Worm (Caenorhabditis elegans) whole organism, L2 larva: ENCODE results near the gene B0361.14.

Experiments
- egl-27 ChIP-seq: sonication (generic microtip); optimal IDR thresholded peaks from 3 replicates; lab custom pipeline; 2017; ENCODE audit warnings: missing biosample characterization, missing genetic modification reagents, missing genetic modification characterization
- lin-39 ChIP-seq: fragments of 150-350 bp; optimal IDR thresholded peaks from 2 replicates; lab custom pipeline; 2014; ENCODE audit warnings: missing biosample characterization, missing genetic modification reagents, missing genetic modification characterization
- nhr-23 ChIP-seq: fragments of 150-350 bp; optimal IDR thresholded peaks from 2 replicates; lab custom pipeline; 2014; ENCODE audit warnings: missing biosample characterization, missing genetic modification reagents, missing genetic modification characterization
- unc-62 ChIP-seq: fragments of 150-350 bp; optimal IDR thresholded peaks from 2 replicates; lab custom pipeline; 2014; ENCODE audit warnings: missing biosample characterization, missing genetic modification reagents, missing genetic modification characterization
- zag-1 ChIP-seq: fragments of 150-350 bp; optimal IDR thresholded peaks from 2 replicates; lab custom pipeline; 2014; ENCODE audit warnings: missing biosample characterization, missing genetic modification characterization
- ztf-11 ChIP-seq: sonication (generic microtip); optimal IDR thresholded peaks from 2 replicates; lab custom pipeline; 2017; ENCODE audit warnings: missing biosample characterization, missing genetic modification characterization

DNA sequence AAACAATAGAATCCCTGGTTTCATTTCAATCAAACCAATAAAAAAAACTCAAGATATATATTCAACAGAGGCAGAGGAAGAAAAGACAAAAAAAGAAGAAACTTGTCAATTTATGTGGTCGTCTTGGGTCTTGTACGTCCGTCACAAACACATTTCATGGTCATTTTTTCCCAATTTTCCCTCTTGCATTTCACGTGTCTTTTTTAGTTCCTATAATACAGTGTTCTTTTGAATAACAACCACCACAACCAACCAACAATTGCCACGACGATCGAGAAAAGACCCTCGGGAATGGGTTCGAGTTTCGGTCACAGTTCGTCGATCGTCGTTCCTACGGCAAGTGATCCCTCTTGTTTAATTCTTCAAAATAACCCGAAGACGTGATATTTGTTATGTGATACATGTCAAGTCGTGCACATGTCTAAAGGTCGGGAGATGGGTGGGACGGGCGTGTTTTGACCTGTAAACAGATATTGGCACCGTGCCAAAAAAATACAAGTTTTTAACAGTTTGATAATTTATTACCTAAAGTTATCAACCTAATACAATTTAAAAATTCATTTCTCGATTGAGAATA lies 3.2 kb downstream of the B0361.14 start:
- TF ChIP-seq zag-1 (tag; lab: Kevin White, UChicago) = no peak
- TF ChIP-seq nhr-23 (tag; lab: Kevin White, UChicago) = no peak
- no peak for TF ChIP-seq lin-39 (tag; lab: Kevin White, UChicago)
- TF ChIP-seq unc-62 (GFP tag; lab: Kevin White, UChicago) = no peak
- TF ChIP-seq egl-27 (tag; lab: Kevin White, UChicago) = no peak
- no peak for TF ChIP-seq ztf-11 (tag; lab: Kevin White, UChicago)
